Worm (Caenorhabditis elegans): ENCODE results near the gene nlp-67.

The nlp-67 gene

ce11 chrX:16150153-16150552 is 34.0 kb upstream of the nlp-67 start:
- TF ChIP-seq sma-9 (GFP tag; optimal IDR thresholded peaks at IDR 0.05) (peak; percentile 44), sma-9 (tag; optimal IDR thresholded peaks at IDR 0.05) (no peak), nhr-129 (tag; optimal IDR thresholded peaks at IDR 0.05) (peak; percentile 56), nhr-10 (tag; optimal IDR thresholded peaks at IDR 0.05) (no peak), ama-1 (optimal IDR thresholded peaks at IDR 0.05) (no peak), nhr-25 (tag; optimal IDR thresholded peaks at IDR 0.05) (peak; percentile 46), dmd-4 (tag; optimal IDR thresholded peaks at IDR 0.05) (no peak), sma-3 (GFP tag; optimal IDR thresholded peaks at IDR 0.05) (no peak), F13H6.1 (tag; optimal IDR thresholded peaks at IDR 0.05) (peak; percentile 18), fos-1 (tag; optimal IDR thresholded peaks at IDR 0.05) (peak; percentile 52)

- no peak for TF ChIP-seq nhr-21 (tag; optimal IDR thresholded peaks at IDR 0.05)
- TF ChIP-seq sma-3 (GFP tag; optimal IDR thresholded peaks at IDR 0.05) = no peak
- no peak for TF ChIP-seq nhr-6 (tag; optimal IDR thresholded peaks at IDR 0.05)
- TF ChIP-seq unc-39 (tag; optimal IDR thresholded peaks at IDR 0.05) = no peak
- no peak for TF ChIP-seq fos-1 (tag; optimal IDR thresholded peaks at IDR 0.05)
- no peak for TF ChIP-seq mbf-1 (tag; optimal IDR thresholded peaks at IDR 0.05)
- no peak for TF ChIP-seq crh-2 (tag; optimal IDR thresholded peaks at IDR 0.05)
- TF ChIP-seq ZK546.5 (tag; optimal IDR thresholded peaks at IDR 0.05) = no peak
- no peak for TF ChIP-seq egl-27 (tag; optimal IDR thresholded peaks at IDR 0.05)
- no peak for TF ChIP-seq ztf-1 (GFP tag; conservative IDR thresholded peaks at IDR 0.05)
- TF ChIP-seq aly-2 (tag; optimal IDR thresholded peaks at IDR 0.05) = no peak
Observed at ce11 chrX:16151302-16151701, 32.9 kb upstream of the nlp-67 start.

ce11 chrX:16153744-16154143 is 30.4 kb upstream of the nlp-67 start:
- TF ChIP-seq fos-1 (tag; optimal IDR thresholded peaks at IDR 0.05) (peak; percentile 52), lsy-2 (tag; optimal IDR thresholded peaks at IDR 0.05) (no peak), sma-9 (GFP tag; optimal IDR thresholded peaks at IDR 0.05) (peak; percentile 2), sma-9 (tag; optimal IDR thresholded peaks at IDR 0.05) (no peak), lin-11 (tag; optimal IDR thresholded peaks at IDR 0.05) (no peak), F13H6.1 (tag; optimal IDR thresholded peaks at IDR 0.05) (no peak)

- peak; percentile 0 for TF ChIP-seq lin-11 (tag; optimal IDR thresholded peaks at IDR 0.05)
- no peak for TF ChIP-seq mdl-1 (tag; optimal IDR thresholded peaks at IDR 0.05)
- TF ChIP-seq C34F6.9 (tag; optimal IDR thresholded peaks at IDR 0.05) = no peak
- TF ChIP-seq sma-9 (GFP tag; optimal IDR thresholded peaks at IDR 0.05) = peak; percentile 18
- TF ChIP-seq sma-9 (tag; optimal IDR thresholded peaks at IDR 0.05) = no peak
- no peak for TF ChIP-seq gmeb-1 (tag; optimal IDR thresholded peaks at IDR 0.05)
- TF ChIP-seq nhr-6 (tag; optimal IDR thresholded peaks at IDR 0.05) = no peak
- TF ChIP-seq blmp-1 (tag; optimal IDR thresholded peaks at IDR 0.05; ENCODE audit: insufficient read depth) = no peak
- no peak for TF ChIP-seq nhr-25 (tag; optimal IDR thresholded peaks at IDR 0.05)
- peak in 1 of 2 experiments; percentile 21 for TF ChIP-seq lsy-2 (tag; optimal IDR thresholded peaks at IDR 0.05)
Observed at ce11 chrX:16155216-16155991, 28.8 kb upstream of the nlp-67 start.

ce11 chrX:16156891-16157290 is 27.3 kb upstream of the nlp-67 start:
- TF ChIP-seq mbf-1 (tag; optimal IDR thresholded peaks at IDR 0.05) (no peak), peb-1 (tag; optimal IDR thresholded peaks at IDR 0.05) (peak; percentile 57), lsy-2 (tag; optimal IDR thresholded peaks at IDR 0.05) (no peak), sma-3 (GFP tag; optimal IDR thresholded peaks at IDR 0.05) (peak; percentile 46), nhr-237 (tag; optimal IDR thresholded peaks at IDR 0.05) (no peak), mab-5 (tag; optimal IDR thresholded peaks at IDR 0.05) (no peak), zag-1 (tag; optimal IDR thresholded peaks at IDR 0.05) (no peak), nhr-129 (tag; optimal IDR thresholded peaks at IDR 0.05) (peak; percentile 47), sma-9 (GFP tag; optimal IDR thresholded peaks at IDR 0.05) (peak; percentile 71), sma-9 (tag; optimal IDR thresholded peaks at IDR 0.05) (no peak), alr-1 (tag; optimal IDR thresholded peaks at IDR 0.05) (no peak), ama-1 (optimal IDR thresholded peaks at IDR 0.05) (no peak), ceh-82 (tag; optimal IDR thresholded peaks at IDR 0.05) (no peak), nhr-77 (tag; optimal IDR thresholded peaks at IDR 0.05) (no peak), C34F6.9 (tag; optimal IDR thresholded peaks at IDR 0.05) (no peak), crh-2 (tag; optimal IDR thresholded peaks at IDR 0.05) (no peak), mdl-1 (tag; optimal IDR thresholded peaks at IDR 0.05) (no peak), lin-39 (tag; optimal IDR thresholded peaks at IDR 0.05) (no peak), elt-3 (tag; optimal IDR thresholded peaks at IDR 0.05) (no peak), nhr-25 (tag; optimal IDR thresholded peaks at IDR 0.05) (peak; percentile 48), ceh-16 (tag; optimal IDR thresholded peaks at IDR 0.05) (peak; percentile 48), ZK546.5 (tag; optimal IDR thresholded peaks at IDR 0.05) (no peak), nhr-21 (tag; optimal IDR thresholded peaks at IDR 0.05) (peak; percentile 77), elt-1 (tag; optimal IDR thresholded peaks at IDR 0.05) (peak; percentile 23), sem-4 (tag; optimal IDR thresholded peaks at IDR 0.05) (peak; percentile 52), fos-1 (tag; optimal IDR thresholded peaks at IDR 0.05) (peak; percentile 31)

Data from whole organism, L2 larva.